Worm (Caenorhabditis elegans) whole organism, young adult: ENCODE measurements around the gene syg-1.
A peak's percentile ranks its signal among the peaks of the same experiment; 100 is the strongest.

Experiments used
- B0035.1 ChIP-seq: sonication (generic microtip); optimal IDR thresholded peaks from 2 replicates; lab custom pipeline; 2016; ENCODE audit warnings: missing genetic modification characterization, mild to moderate bottlenecking, missing compliant biosample characterization, missing genotype, missing genetic modification reagents
- C17E4.6 ChIP-seq: fragments of 200-800 bp; sonication (Bioruptor generic); IDR thresholded peaks from 2 replicates; pipeline ENCODE4 v1.3.6; 2022; ENCODE audit warnings: missing genetic modification reagents, missing genetic modification characterization, missing compliant biosample characterization
- D2030.7 ChIP-seq: fragments of 200-800 bp; sonication (Bioruptor generic); IDR thresholded peaks from 2 replicates; pipeline ENCODE4 v1.3.6; 2022; ENCODE audit warnings: missing genetic modification reagents, missing genetic modification characterization, missing compliant biosample characterization
- F39B2.1 ChIP-seq: fragments of 200-800 bp; sonication (Bioruptor generic); IDR thresholded peaks from 2 replicates; pipeline ENCODE4 v1.3.6; 2022; ENCODE audit warnings: missing genetic modification reagents, missing genetic modification characterization, missing compliant biosample characterization
- F49E8.2 ChIP-seq: sonication (generic microtip); optimal IDR thresholded peaks from 3 replicates; lab custom pipeline; 2017; ENCODE audit warnings: missing genetic modification characterization, mild to moderate bottlenecking, missing compliant biosample characterization, antibody characterized with exemption, moderate library complexity; ENCODE audit not compliant: insufficient read depth
- F57C9.4 ChIP-seq: sonication (generic microtip); optimal IDR thresholded peaks from 2 replicates; lab custom pipeline; 2017; ENCODE audit warnings: mild to moderate bottlenecking, missing genetic modification characterization, missing compliant biosample characterization
- K11D2.4 ChIP-seq: fragments of 200-800 bp; sonication (Bioruptor generic); IDR thresholded peaks from 2 replicates; pipeline ENCODE4 v1.3.6; 2022; ENCODE audit warnings: missing genetic modification reagents, missing genetic modification characterization, missing compliant biosample characterization
- T07F8.4 ChIP-seq: sonication (generic microtip); optimal IDR thresholded peaks from 2 replicates; lab custom pipeline; 2016; ENCODE audit warnings: mild to moderate bottlenecking, missing genetic modification characterization, moderate library complexity, missing compliant biosample characterization
- Y53G8AR.9 ChIP-seq: fragments of 200-800 bp; sonication (Bioruptor generic); conservative IDR thresholded peaks from 2 replicates; pipeline ENCODE4 v1.3.6; 2022; ENCODE audit warnings: missing genetic modification reagents, missing genetic modification characterization, missing compliant biosample characterization
- Y56A3A.18 ChIP-seq: fragments of 200-800 bp; sonication (Bioruptor generic); IDR thresholded peaks from 2 replicates; pipeline ENCODE4 v1.3.6; 2022; ENCODE audit warnings: missing genetic modification reagents, missing genetic modification characterization, missing compliant biosample characterization
- Y79H2A.3 ChIP-seq: fragments of 200-800 bp; sonication (Bioruptor generic); conservative IDR thresholded peaks from 2 replicates; pipeline ENCODE4 v1.3.6; 2022; ENCODE audit warnings: missing genetic modification reagents, missing genetic modification characterization, missing compliant biosample characterization
- Y95B8A.8 ChIP-seq: fragments of 200-800 bp; sonication (Bioruptor generic); IDR thresholded peaks from 2 replicates; pipeline ENCODE4 v1.3.6; 2022; ENCODE audit warnings: missing genetic modification reagents, missing genetic modification characterization, missing compliant biosample characterization
- ama-1 ChIP-seq, 3 experiments: fragments of 150-350 bp in 1 of 3; sonication (generic microtip) in 2 of 3; optimal IDR thresholded peaks; 2 replicates each; lab custom pipeline; 2014 to 2018; ENCODE audit warnings: missing biosample characterization in 2 of 3, missing genetic modification characterization in 2 of 3, missing genetic modification reagents in 2 of 3
- aptf-2 ChIP-seq: fragments of 200-800 bp; sonication (Bioruptor generic); conservative IDR thresholded peaks from 2 replicates; pipeline ENCODE4 v1.3.6; 2022; ENCODE audit warnings: missing genetic modification reagents, missing genetic modification characterization, missing compliant biosample characterization
- atf-7 ChIP-seq: sonication (generic microtip); optimal IDR thresholded peaks from 2 replicates; lab custom pipeline; 2017; ENCODE audit warnings: mild to moderate bottlenecking, missing genetic modification characterization, missing compliant biosample characterization
- athp-1 ChIP-seq: sonication (generic microtip); optimal IDR thresholded peaks from 2 replicates; lab custom pipeline; 2017; ENCODE audit warnings: mild to moderate bottlenecking, missing genetic modification characterization, missing compliant biosample characterization
- attf-3 ChIP-seq: fragments of 200-800 bp; sonication (Bioruptor generic); conservative IDR thresholded peaks from 2 replicates; pipeline ENCODE4 v1.3.6; 2022; ENCODE audit warnings: missing genetic modification reagents, missing genetic modification characterization, missing compliant biosample characterization
- attf-5 ChIP-seq: fragments of 200-800 bp; sonication (Bioruptor generic); optimal IDR thresholded peaks from 2 replicates; lab custom pipeline; 2018; ENCODE audit warnings: mild to moderate bottlenecking, missing genetic modification characterization, missing compliant biosample characterization
- attf-6 ChIP-seq: fragments of 200-800 bp; sonication (Bioruptor generic); IDR thresholded peaks from 2 replicates; pipeline ENCODE4 v1.3.6; 2022; ENCODE audit warnings: missing genetic modification reagents, missing genetic modification characterization, missing compliant biosample characterization
- ccch-3 ChIP-seq: fragments of 200-800 bp; sonication (Bioruptor generic); optimal IDR thresholded peaks from 2 replicates; lab custom pipeline; 2018; ENCODE audit warnings: mild to moderate bottlenecking, missing genetic modification characterization, missing compliant biosample characterization
- cebp-1 ChIP-seq, 2 experiments: fragments of 200-800 bp in 1 of 2; sonication (Bioruptor generic) in 1 of 2; sonication (generic microtip) in 1 of 2; IDR thresholded peaks in 1 of 2; optimal IDR thresholded peaks in 1 of 2; 2 replicates each; pipeline versions ENCODE4 v1.3.6 to Lab custom; 2017 to 2022; ENCODE audit warnings: missing compliant biosample characterization in 2 of 2, missing genetic modification characterization in 2 of 2, mild to moderate bottlenecking in 1 of 2, missing genetic modification reagents in 1 of 2, moderate library complexity in 1 of 2
- ceh-27 ChIP-seq: fragments of 200-800 bp; sonication (Bioruptor generic); optimal IDR thresholded peaks from 2 replicates; lab custom pipeline; 2018; ENCODE audit warnings: mild to moderate bottlenecking, missing genetic modification characterization, moderate library complexity, missing compliant biosample characterization
- ceh-58 ChIP-seq: fragments of 200-800 bp; sonication (Bioruptor generic); IDR thresholded peaks from 2 replicates; pipeline ENCODE4 v1.3.6; 2022; ENCODE audit warnings: missing genetic modification characterization, missing compliant biosample characterization
- chd-7 ChIP-seq: sonication (generic microtip); optimal IDR thresholded peaks from 2 replicates; lab custom pipeline; 2016; ENCODE audit warnings: mild to moderate bottlenecking, missing genetic modification characterization, moderate library complexity, missing compliant biosample characterization
- efl-1 ChIP-seq: fragments of 150-350 bp; optimal IDR thresholded peaks from 2 replicates; lab custom pipeline; 2014; ENCODE audit warnings: missing biosample characterization, missing genetic modification reagents, missing genetic modification characterization
- gei-17 ChIP-seq: fragments of 200-800 bp; sonication (Bioruptor generic); optimal IDR thresholded peaks from 2 replicates; lab custom pipeline; 2018; ENCODE audit warnings: mild to moderate bottlenecking, missing genetic modification characterization, missing compliant biosample characterization
- hlh-12 ChIP-seq: sonication (generic microtip); optimal IDR thresholded peaks from 2 replicates; lab custom pipeline; 2016; ENCODE audit warnings: missing genetic modification characterization, missing compliant biosample characterization
- hlh-26 ChIP-seq: fragments of 200-800 bp; sonication (Bioruptor generic); conservative IDR thresholded peaks from 2 replicates; pipeline ENCODE4 v1.3.6; 2022; ENCODE audit warnings: missing genetic modification reagents, missing genetic modification characterization, missing compliant biosample characterization
- let-526 ChIP-seq: fragments of 200-800 bp; sonication (Bioruptor generic); IDR thresholded peaks from 2 replicates; pipeline ENCODE4 v1.3.6; 2022; ENCODE audit warnings: missing genetic modification reagents, missing genetic modification characterization, missing compliant biosample characterization
- let-607 ChIP-seq, 2 experiments: fragments of 200-800 bp in 1 of 2; sonication (Bioruptor generic) in 1 of 2; sonication (generic microtip) in 1 of 2; optimal IDR thresholded peaks; 2 replicates each; lab custom pipeline; 2016 to 2018; ENCODE audit warnings: mild to moderate bottlenecking in 2 of 2, missing compliant biosample characterization in 2 of 2, missing genetic modification characterization in 2 of 2, moderate library complexity in 2 of 2, missing genotype in 1 of 2
- lin-26 ChIP-seq: fragments of 200-800 bp; sonication (Bioruptor generic); IDR thresholded peaks from 2 replicates; pipeline ENCODE4 v1.3.6; 2022; ENCODE audit warnings: missing genetic modification reagents, missing genetic modification characterization, missing compliant biosample characterization
- lin-35 ChIP-seq, 3 experiments: fragments of 150-350 bp in 2 of 3; sonication (generic microtip) in 1 of 3; optimal IDR thresholded peaks; 2 replicates each; lab custom pipeline; 2014 to 2018; ENCODE audit warnings: missing biosample characterization in 3 of 3, missing genetic modification characterization in 3 of 3, missing genetic modification reagents in 3 of 3
- lin-40 ChIP-seq: sonication (generic microtip); optimal IDR thresholded peaks from 2 replicates; lab custom pipeline; 2016; ENCODE audit warnings: missing genetic modification characterization, mild to moderate bottlenecking, missing compliant biosample characterization, missing genotype, missing genetic modification reagents
- lin-54 ChIP-seq: fragments of 200-800 bp; sonication (Bioruptor generic); optimal IDR thresholded peaks from 2 replicates; lab custom pipeline; 2018; ENCODE audit warnings: mild to moderate bottlenecking, missing genetic modification characterization, missing compliant biosample characterization
- lsy-27 ChIP-seq: sonication (generic microtip); optimal IDR thresholded peaks from 2 replicates; lab custom pipeline; 2017; ENCODE audit warnings: missing genetic modification characterization, mild to moderate bottlenecking, missing compliant biosample characterization, antibody characterized with exemption, missing genotype, borderline replicate concordance; ENCODE audit not compliant: insufficient read depth
- madf-10 ChIP-seq: sonication (generic microtip); optimal IDR thresholded peaks from 2 replicates; lab custom pipeline; 2016; ENCODE audit warnings: mild to moderate bottlenecking, missing genetic modification characterization, missing compliant biosample characterization
- madf-3 ChIP-seq: fragments of 200-800 bp; sonication (Bioruptor generic); IDR thresholded peaks from 2 replicates; pipeline ENCODE4 v1.3.6; 2022; ENCODE audit warnings: missing genetic modification reagents, missing genetic modification characterization, missing compliant biosample characterization
- mcd-1 ChIP-seq: fragments of 200-800 bp; sonication (Bioruptor generic); IDR thresholded peaks from 2 replicates; pipeline ENCODE4 v1.3.6; 2022; ENCODE audit warnings: missing genetic modification reagents, missing genetic modification characterization, missing compliant biosample characterization
- nhr-120 ChIP-seq: fragments of 200-800 bp; sonication (Bioruptor generic); IDR thresholded peaks from 2 replicates; pipeline ENCODE4 v1.3.6; 2022; ENCODE audit warnings: missing genetic modification characterization, missing compliant biosample characterization
- nhr-179 ChIP-seq: sonication (generic microtip); optimal IDR thresholded peaks from 2 replicates; lab custom pipeline; 2016; ENCODE audit warnings: mild to moderate bottlenecking, missing genetic modification characterization, missing compliant biosample characterization
- pbrm-1 ChIP-seq: fragments of 200-800 bp; sonication (Bioruptor generic); IDR thresholded peaks from 2 replicates; pipeline ENCODE4 v1.3.6; 2022; ENCODE audit warnings: missing genetic modification reagents, missing genetic modification characterization, missing compliant biosample characterization
- snpc-4 ChIP-seq, 5 experiments: fragments of 150-350 bp in 1 of 5; sonication (generic microtip) in 4 of 5; optimal IDR thresholded peaks; 2 replicates each; lab custom pipeline; 2014 to 2018; ENCODE audit warnings: missing genetic modification characterization in 5 of 5, missing biosample characterization in 3 of 5, antibody characterized with exemption in 2 of 5, mild to moderate bottlenecking in 2 of 5, missing compliant biosample characterization in 2 of 5, missing genotype in 2 of 5, moderate library complexity in 2 of 5, missing genetic modification reagents in 1 of 5
- somi-1 ChIP-seq: fragments of 200-800 bp; sonication (Bioruptor generic); optimal IDR thresholded peaks from 2 replicates; lab custom pipeline; 2018; ENCODE audit warnings: mild to moderate bottlenecking, missing genetic modification characterization, missing compliant biosample characterization
- ztf-18 ChIP-seq: sonication (generic microtip); optimal IDR thresholded peaks from 2 replicates; lab custom pipeline; 2016; ENCODE audit warnings: missing genotype, mild to moderate bottlenecking, missing genetic modification characterization, missing compliant biosample characterization
- ztf-25 ChIP-seq: fragments of 200-800 bp; sonication (Bioruptor generic); IDR thresholded peaks from 2 replicates; pipeline ENCODE4 v1.3.6; 2022; ENCODE audit warnings: missing genetic modification reagents, missing genetic modification characterization, missing compliant biosample characterization

syg-1 gene

DNA sequence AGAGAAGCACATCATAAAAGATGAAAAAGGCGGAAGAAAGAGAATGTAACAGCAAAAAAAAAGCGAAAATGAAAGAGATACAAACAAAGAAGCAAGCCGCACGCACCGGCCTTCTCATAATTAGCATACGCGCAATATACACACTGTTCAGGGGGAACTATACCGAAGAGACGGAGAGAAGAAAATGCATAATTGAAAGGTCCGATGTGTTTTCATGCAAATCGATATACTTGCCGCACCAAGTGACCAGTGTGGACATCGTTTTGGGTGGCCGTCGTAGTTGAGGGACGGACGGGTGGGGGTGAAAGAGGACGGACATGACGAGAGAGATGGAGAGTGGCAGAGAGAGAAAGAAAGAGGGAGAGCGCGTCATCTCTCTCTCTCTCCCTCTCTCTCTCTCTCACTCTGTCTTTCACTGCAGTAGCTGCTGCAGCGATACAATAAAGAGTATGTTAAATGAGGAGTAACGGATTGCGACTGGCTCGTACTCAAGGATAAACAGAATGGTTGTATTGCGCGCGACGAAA lies 21.2 kb upstream of the syg-1 start (continued):
- TF ChIP-seq pbrm-1 (GFP tag; lab: Robert Waterston, UW) (0 out of 2 replicates have a peak, but pooled peaks have one; percentile 46), ztf-18 (tag; lab: Kevin White, UChicago) (no peak), lin-26 (GFP tag; lab: Robert Waterston, UW) (no peak), lin-40 (tag; lab: Kevin White, UChicago) (peak; percentile 54), F39B2.1 (GFP tag; lab: Robert Waterston, UW) (no peak), let-607 (tag; optimal IDR thresholded peaks at IDR 0.05; lab: Kevin White, UChicago) (no peak), madf-10 (tag; lab: Kevin White, UChicago) (no peak), madf-3 (GFP tag; lab: Robert Waterston, UW) (0 out of 2 replicates have a peak, but pooled peaks have one; percentile 54), D2030.7 (GFP tag; lab: Robert Waterston, UW) (no peak), chd-7 (tag; lab: Kevin White, UChicago) (peak; percentile 56), hlh-26 (GFP tag; lab: Robert Waterston, UW) (no peak), atf-7 (tag; lab: Kevin White, UChicago) (peak; percentile 17), nhr-179 (tag; lab: Kevin White, UChicago) (no peak), ceh-58 (GFP tag; lab: Robert Waterston, UW) (no peak), aptf-2 (no peak), mcd-1 (GFP tag; lab: Robert Waterston, UW) (0 out of 2 replicates have a peak, but pooled peaks have one; percentile 36), lsy-27 (tag; lab: Kevin White, UChicago) (no peak), attf-6 (GFP tag; lab: Robert Waterston, UW) (no peak), lin-35 (GFP tag; optimal IDR thresholded peaks at IDR 0.05; lab: Kevin White, UChicago) (peak in 1 of 3 experiments; percentile 3), C17E4.6 (no peak), B0035.1 (tag; lab: Kevin White, UChicago) (no peak), somi-1 (GFP tag; lab: Kevin White, UChicago) (peak; percentile 18), cebp-1 (GFP tag; IDR thresholded peaks at IDR 0.05; lab: Robert Waterston, UW) (no peak), cebp-1 (tag; optimal IDR thresholded peaks at IDR 0.05; lab: Kevin White, UChicago) (peak; percentile 59), snpc-4 (GFP tag; optimal IDR thresholded peaks at IDR 0.05; lab: Kevin White, UChicago) (no peak), snpc-4 (tag; optimal IDR thresholded peaks at IDR 0.05; lab: Kevin White, UChicago) (peak in 2 of 4 experiments; percentile 4 to 15), gei-17 (peak; percentile 8), Y56A3A.18 (no peak), ceh-27 (GFP tag; lab: Kevin White, UChicago) (peak; percentile 78), ztf-25 (GFP tag; lab: Robert Waterston, UW) (no peak), T07F8.4 (tag; lab: Kevin White, UChicago) (no peak), hlh-12 (tag; lab: Kevin White, UChicago) (no peak), K11D2.4 (GFP tag; lab: Robert Waterston, UW) (0 out of 2 replicates have a peak, but pooled peaks have one; percentile 46), ama-1 (optimal IDR thresholded peaks at IDR 0.05; lab: Kevin White, UChicago) (no peak), ama-1 (GFP tag; optimal IDR thresholded peaks at IDR 0.05; lab: Kevin White, UChicago) (no peak), Y95B8A.8 (GFP tag; lab: Robert Waterston, UW) (no peak), Y79H2A.3 (no peak)

DNA sequence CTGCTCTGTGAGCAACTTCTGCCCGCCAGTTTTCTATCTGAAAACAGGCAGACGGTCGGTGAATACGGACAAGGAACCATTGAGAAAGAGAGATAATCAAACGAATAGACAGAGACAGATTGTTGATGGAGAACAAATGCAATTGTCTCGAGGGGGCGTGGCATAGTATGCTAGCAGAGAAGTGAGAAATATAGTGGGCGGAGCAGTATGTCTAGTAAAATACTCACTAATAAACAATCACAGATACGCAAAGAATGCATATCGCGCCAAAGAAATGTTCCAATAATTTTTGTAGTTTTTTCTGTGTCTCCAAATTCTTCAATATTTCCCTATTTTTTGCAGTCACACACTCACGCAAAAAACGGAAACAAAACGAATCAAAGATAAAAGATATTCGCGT lies 17.2 kb upstream of the syg-1 start, which contains the start of gene tbc-12:
tbc-12 (minus strand) TSS at position 101 of the 400 bp plus-strand sequence.
- TF ChIP-seq gei-17 = no peak
- TF ChIP-seq ztf-25 (GFP tag; lab: Robert Waterston, UW) = no peak
- no peak for TF ChIP-seq lin-54 (GFP tag; lab: Kevin White, UChicago)
- TF ChIP-seq nhr-120 = no peak
- TF ChIP-seq efl-1 = no peak
- no peak for TF ChIP-seq attf-5 (GFP tag; lab: Kevin White, UChicago)
- no peak for TF ChIP-seq Y53G8AR.9
- TF ChIP-seq ccch-3 (GFP tag; lab: Kevin White, UChicago) = no peak
- no peak for TF ChIP-seq attf-6 (GFP tag; lab: Robert Waterston, UW)
- no peak for TF ChIP-seq F57C9.4 (tag; lab: Kevin White, UChicago)
- no peak for TF ChIP-seq Y56A3A.18
- TF ChIP-seq let-526 = no peak
- TF ChIP-seq F49E8.2 (tag; lab: Kevin White, UChicago) = no peak
- TF ChIP-seq hlh-12 (tag; lab: Kevin White, UChicago) = no peak
- no peak for TF ChIP-seq athp-1
- TF ChIP-seq hlh-26 (GFP tag; lab: Robert Waterston, UW) = no peak
- no peak for TF ChIP-seq attf-3 (GFP tag; lab: Robert Waterston, UW)
